Fruit fly (Drosophila melanogaster) whole organism, pupa: ENCODE data around the gene trbd.

Experiments used
- CG10348 ChIP-seq: fragments of 200-800 bp; sonication (Bioruptor generic); IDR thresholded peaks from 2 replicates; pipeline ENCODE4 v1.3.6; 2022; ENCODE audit warnings: missing biosample characterization, missing genetic modification characterization
- CG12605 ChIP-seq: fragments of 200-800 bp; sonication (Bioruptor generic); IDR thresholded peaks from 2 replicates; pipeline ENCODE4 v1.3.6; 2022; ENCODE audit warnings: missing biosample characterization, missing genetic modification characterization
- CG13204 ChIP-seq: fragments of 200-800 bp; sonication (Bioruptor generic); optimal IDR thresholded peaks from 2 replicates; lab custom pipeline; 2018; ENCODE audit warnings: missing biosample characterization, mild to moderate bottlenecking, missing genetic modification characterization, moderate library complexity
- CG14655 ChIP-seq: fragments of 200-800 bp; sonication (Bioruptor generic); optimal IDR thresholded peaks from 3 replicates; lab custom pipeline; 2017; ENCODE audit warnings: mild to moderate bottlenecking, missing biosample characterization, missing genetic modification reagents, missing genetic modification characterization
- CG17806 ChIP-seq: fragments of 200-800 bp; sonication (Bioruptor generic); optimal IDR thresholded peaks from 2 replicates; lab custom pipeline; 2018; ENCODE audit warnings: missing biosample characterization, mild to moderate bottlenecking, missing genetic modification characterization, moderate library complexity
- CG34367 ChIP-seq: fragments of 200-800 bp; sonication (Bioruptor generic); optimal IDR thresholded peaks from 2 replicates; lab custom pipeline; 2018; ENCODE audit warnings: missing biosample characterization, mild to moderate bottlenecking, missing genetic modification characterization
- CG4496 ChIP-seq: fragments of 200-800 bp; sonication (Bioruptor generic); IDR thresholded peaks from 3 replicates; pipeline ENCODE4 v1.3.6; 2022; ENCODE audit warnings: missing biosample characterization, missing genetic modification characterization
- CG8159 ChIP-seq: fragments of 200-800 bp; sonication (Bioruptor generic); optimal IDR thresholded peaks from 3 replicates; lab custom pipeline; 2018; ENCODE audit warnings: missing biosample characterization, mild to moderate bottlenecking, missing genetic modification characterization, moderate library complexity
- CG8301 ChIP-seq: fragments of 200-800 bp; sonication (Bioruptor generic); optimal IDR thresholded peaks from 2 replicates; lab custom pipeline; 2018; ENCODE audit warnings: missing biosample characterization, mild to moderate bottlenecking, missing genetic modification characterization
- D1 ChIP-seq: fragments of 200-800 bp; sonication (Bioruptor generic); optimal IDR thresholded peaks from 2 replicates; lab custom pipeline; 2018; ENCODE audit warnings: missing biosample characterization, mild to moderate bottlenecking, missing genetic modification characterization, moderate library complexity
- Ets98B ChIP-seq: fragments of 200-800 bp; sonication (Bioruptor generic); IDR thresholded peaks from 2 replicates; pipeline ENCODE4 v1.3.6; 2022; ENCODE audit warnings: missing biosample characterization, missing genetic modification characterization
- Pif1B ChIP-seq: fragments of 200-800 bp; sonication (Bioruptor generic); optimal IDR thresholded peaks from 3 replicates; lab custom pipeline; 2016; ENCODE audit warnings: missing biosample characterization, missing genetic modification characterization
- Snoo ChIP-seq: fragments of 200-800 bp; sonication (Bioruptor generic); optimal IDR thresholded peaks from 3 replicates; lab custom pipeline; 2017; ENCODE audit warnings: missing biosample characterization, mild to moderate bottlenecking, missing genetic modification characterization, inconsistent platforms
- fd96Ca ChIP-seq: fragments of 200-800 bp; sonication (Bioruptor generic); IDR thresholded peaks from 3 replicates; pipeline ENCODE4 v1.3.6; 2022; ENCODE audit warnings: missing biosample characterization, missing genetic modification characterization
- rn ChIP-seq: fragments of 200-800 bp; sonication (Bioruptor generic); IDR thresholded peaks from 2 replicates; pipeline ENCODE4 v1.3.6; 2022; ENCODE audit warnings: missing biosample characterization, missing genetic modification characterization

The trbd gene

DNA sequence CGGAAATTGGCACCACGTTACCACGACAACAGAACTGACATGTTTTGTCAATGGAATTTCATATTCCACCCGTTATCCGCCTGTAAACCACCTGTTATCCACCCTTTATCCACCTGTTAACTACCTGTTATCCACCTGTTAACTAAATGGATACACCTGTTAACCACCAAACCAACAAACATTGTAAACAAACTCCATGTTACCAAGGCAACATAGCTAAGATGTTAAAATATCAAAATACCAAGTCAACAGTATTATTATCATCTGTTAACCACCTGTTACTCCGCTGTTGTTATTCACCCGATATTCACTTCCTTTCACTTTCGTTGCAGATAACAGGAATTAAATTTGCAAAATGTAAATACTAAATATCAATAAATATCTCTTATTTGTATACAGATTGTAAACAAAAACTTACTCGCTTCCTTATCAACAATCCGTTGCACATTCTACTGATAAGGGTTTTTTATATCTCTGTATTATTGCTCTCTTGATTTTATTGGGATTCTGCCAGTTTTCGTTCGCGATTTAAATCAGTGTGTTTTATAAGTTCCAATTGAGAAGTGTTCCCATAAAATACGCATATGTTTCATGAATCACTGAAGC lies 35.8 kb downstream of the trbd start, which contains the start of gene Nepl12:
Nepl12 (plus strand) TSS at position 556 of the 606 bp plus-strand sequence.
- TF ChIP-seq CG12605 (GFP tag; lab: Robert Waterston, UW) (peak; percentile 41; the same call in 1 of the 2 replicates), CG10348 (GFP tag; lab: Robert Waterston, UW) (no peak)

dm6 chr3R:9674196-9674693 lies 36.6 kb downstream of the trbd start, which contains the start of gene Dhc1:
Gene Dhc1 (minus strand): TSS chr3R:9674643.
- TF ChIP-seq D1 (tag; lab: Kevin White, UChicago) (no peak), CG8159 (no peak), CG4496 (GFP tag; lab: Robert Waterston, UW) (no peak), CG17806 (no peak), CG14655 (GFP tag; lab: Kevin White, UChicago) (no peak), Ets98B (no peak), CG8301 (tag; lab: Kevin White, UChicago) (no peak)

DNA sequence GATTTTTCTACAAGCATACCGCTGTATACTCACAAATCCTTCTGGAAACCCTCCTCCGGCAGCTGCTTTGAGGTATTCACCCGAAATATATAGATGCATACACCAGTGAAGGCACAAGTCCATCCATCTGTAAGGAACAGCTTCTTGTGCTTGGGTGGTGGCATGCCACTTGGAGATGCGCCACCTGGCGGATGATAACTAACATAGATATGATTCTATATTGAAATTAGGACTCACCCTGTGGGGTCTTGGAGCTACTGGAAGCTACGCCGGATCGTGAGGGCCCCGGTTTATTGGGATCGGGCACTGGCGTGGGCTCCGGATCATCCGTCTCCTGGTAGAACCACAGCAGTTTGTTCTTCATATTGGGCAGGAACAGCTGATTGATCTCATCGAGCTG lies 37.6 kb downstream of the trbd start:
- TF ChIP-seq CG8159 (no peak), CG13204 (GFP tag; lab: Kevin White, UChicago) (no peak), CG10348 (GFP tag; lab: Robert Waterston, UW) (no peak), CG14655 (GFP tag; lab: Kevin White, UChicago) (no peak), fd96Ca (GFP tag; lab: Robert Waterston, UW) (no peak), CG34367 (tag; lab: Kevin White, UChicago) (no peak)

DNA sequence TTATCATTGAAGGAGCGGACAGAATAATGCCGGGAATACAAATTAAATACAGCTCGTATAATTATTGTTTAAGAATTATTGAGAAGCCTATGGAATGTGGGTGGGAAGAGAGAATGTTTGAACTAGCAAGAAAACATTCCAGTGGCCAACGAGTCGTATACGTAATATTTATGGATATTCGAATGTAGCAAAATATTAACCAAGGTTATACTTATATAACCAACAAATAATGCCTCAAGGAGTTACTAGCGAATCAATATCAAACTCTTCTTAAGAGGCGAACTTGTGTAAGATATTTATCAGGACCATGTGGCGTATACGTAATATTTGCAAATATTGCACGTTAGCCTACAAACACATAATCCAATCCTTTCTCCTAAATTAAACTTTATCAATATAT lies 45.4 kb downstream of the trbd start:
- TF ChIP-seq Snoo (no peak), rn (GFP tag; lab: Robert Waterston, UW) (no peak), Pif1B (GFP tag; lab: Kevin White, UChicago) (no peak), CG12605 (GFP tag; lab: Robert Waterston, UW) (no peak), CG17806 (no peak), CG34367 (tag; lab: Kevin White, UChicago) (no peak)
- TF ChIP-seq, all 21 proteins: peak for 0
